Worm (Caenorhabditis elegans) whole organism, L3 larva: ENCODE measurements around the gene lfi-1.

ENCODE experiments used
- ceh-82 ChIP-seq: fragments of 150-350 bp; optimal IDR thresholded peaks from 2 replicates; lab custom pipeline; 2014; ENCODE audit warnings: missing biosample characterization, missing genetic modification characterization
- nhr-237 ChIP-seq: fragments of 150-350 bp; optimal IDR thresholded peaks from 2 replicates; lab custom pipeline; 2014; ENCODE audit warnings: missing biosample characterization, missing genetic modification characterization
- nhr-25 ChIP-seq: sonication (generic microtip); optimal IDR thresholded peaks from 2 replicates; lab custom pipeline; 2017; ENCODE audit warnings: missing biosample characterization, missing genetic modification characterization
- tbx-2 ChIP-seq: sonication (generic microtip); optimal IDR thresholded peaks from 2 replicates; lab custom pipeline; 2016; ENCODE audit warnings: mild to moderate bottlenecking, missing genetic modification characterization, missing compliant biosample characterization
- ztf-11 ChIP-seq: fragments of 150-350 bp; optimal IDR thresholded peaks from 2 replicates; lab custom pipeline; 2014; ENCODE audit warnings: missing biosample characterization, missing genetic modification characterization

DNA sequence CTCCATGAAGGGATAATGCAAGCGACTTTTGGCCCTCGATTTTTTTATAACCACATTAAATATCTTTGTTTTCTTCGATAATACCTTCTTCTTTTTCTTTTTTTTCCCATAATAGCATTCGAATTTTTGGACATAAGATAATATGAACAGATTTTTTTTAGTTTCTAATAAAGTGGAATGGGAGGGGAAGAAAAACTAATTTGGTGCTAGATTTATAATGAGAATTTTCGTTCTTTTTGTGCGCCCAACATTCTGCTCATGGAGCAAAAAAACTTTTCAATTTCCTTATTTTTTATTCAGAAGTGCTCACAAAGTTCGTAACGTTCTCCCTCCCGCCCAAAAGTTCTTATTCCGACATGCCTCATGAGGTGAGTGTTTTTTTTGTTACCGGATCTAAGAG, 39.1 kb downstream of the lfi-1 start, which contains the start of gene ZC449.8:
- TF ChIP-seq ceh-82 (no peak), nhr-237 (tag; lab: Kevin White, UChicago) (no peak), tbx-2 (tag; lab: Kevin White, UChicago) (no peak), ztf-11 (tag; lab: Kevin White, UChicago) (no peak), nhr-25 (tag; lab: Kevin White, UChicago) (no peak)
